Fruit fly (Drosophila melanogaster): ENCODE results near the gene sals.

sals gene

dm6 chr3R:11437528-11437927 lies 14.1 kb downstream of the sals start, which contains the start of gene CG17230:
CG17230 (plus strand) TSS chr3R:11437785.
- TF ChIP-seq Smox (GFP tag; optimal IDR thresholded peaks at IDR 0.05) (no peak), fkh (GFP tag; optimal IDR thresholded peaks at IDR 0.05) (peak; percentile 98)

DNA sequence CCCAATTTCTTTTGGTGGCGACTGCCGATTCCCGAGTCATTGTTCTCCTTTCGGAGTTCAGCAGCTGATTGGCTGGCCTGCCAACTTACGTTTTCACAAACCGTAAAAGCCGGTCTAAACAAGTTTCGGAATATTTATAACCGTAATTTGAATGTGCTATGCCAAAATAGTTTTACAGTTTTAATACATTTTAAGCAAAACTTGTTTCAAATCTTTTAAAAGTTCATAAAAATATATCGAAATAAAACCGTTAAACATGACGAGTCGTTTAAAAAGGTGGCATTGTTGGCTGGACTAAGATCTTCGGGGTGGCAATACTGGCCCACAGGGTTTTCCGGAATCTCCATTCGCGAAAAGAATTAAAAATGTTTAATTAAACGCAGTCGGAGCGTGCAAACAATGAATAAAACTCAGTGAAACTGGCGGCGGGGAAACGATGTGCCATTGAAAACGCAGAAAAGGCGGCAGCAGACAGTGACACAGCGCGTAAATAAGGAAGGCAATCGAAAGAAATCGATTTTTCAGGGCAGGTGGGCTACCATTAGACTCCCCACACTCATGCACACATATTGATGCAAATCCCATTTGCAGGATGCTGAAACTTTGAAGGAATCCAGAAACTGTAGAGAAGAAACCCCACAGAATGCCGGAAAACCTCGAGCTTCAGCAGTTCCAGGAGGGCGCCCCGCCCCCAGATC lies 15.9 kb downstream of the sals start, which contains the start of the genes Exd2 and CG5281:
Gene Exd2, minus strand, starts transcription at position 167 of the 698 bp plus-strand sequence.
Gene CG5281, plus strand, starts transcription at position 314 of the 698 bp plus-strand sequence.
- TF ChIP-seq CG3919 (GFP tag; optimal IDR thresholded peaks at IDR 0.05) (no peak), CG11902 (GFP tag; optimal IDR thresholded peaks at IDR 0.05) (no peak), Ets21C (GFP tag; optimal IDR thresholded peaks at IDR 0.05) (no peak), svp (GFP tag) (no peak), CG7368 (GFP tag; optimal IDR thresholded peaks at IDR 0.05) (no peak), Eip78C (GFP tag) (no peak), Hr38 (GFP tag; optimal IDR thresholded peaks at IDR 0.05) (no peak), Smox (GFP tag; optimal IDR thresholded peaks at IDR 0.05) (no peak), lz (GFP tag; optimal IDR thresholded peaks at IDR 0.05) (peak; percentile 32), CG4318 (GFP tag; optimal IDR thresholded peaks at IDR 0.05) (no peak), CG34406 (GFP tag; optimal IDR thresholded peaks at IDR 0.05) (no peak), Gug (GFP tag; IDR thresholded peaks at IDR 0.05) (no peak), cyc (GFP tag; optimal IDR thresholded peaks at IDR 0.05) (peak; percentile 21), CG8119 (GFP tag; IDR thresholded peaks at IDR 0.05) (no peak), Ets96B (tag; optimal IDR thresholded peaks at IDR 0.05) (no peak), CG6808 (GFP tag; optimal IDR thresholded peaks at IDR 0.05) (no peak), CG15336 (GFP tag; IDR thresholded peaks at IDR 0.05) (no peak), eg (GFP tag; IDR thresholded peaks at IDR 0.05) (no peak), dsx (GFP tag; optimal IDR thresholded peaks at IDR 0.05; ENCODE audit: poor library complexity, severe bottlenecking) (no peak), CG1621 (tag; optimal IDR thresholded peaks at IDR 0.05) (peak; percentile 91), CG6792 (GFP tag; optimal IDR thresholded peaks at IDR 0.05) (no peak), ss (GFP tag; optimal IDR thresholded peaks at IDR 0.05) (no peak), Eip93F (GFP tag; optimal IDR thresholded peaks at IDR 0.05) (no peak), fkh (GFP tag; optimal IDR thresholded peaks at IDR 0.05) (no peak), topi (GFP tag; optimal IDR thresholded peaks at IDR 0.05) (no peak), vri (GFP tag; optimal IDR thresholded peaks at IDR 0.05) (no peak), fd59A (GFP tag; optimal IDR thresholded peaks at IDR 0.05) (no peak), salr (GFP tag; optimal IDR thresholded peaks at IDR 0.05) (no peak), dac (GFP tag; optimal IDR thresholded peaks at IDR 0.05) (no peak), Lpt (GFP tag; optimal IDR thresholded peaks at IDR 0.05) (no peak), acj6 (GFP tag; optimal IDR thresholded peaks at IDR 0.05) (no peak), CG10669 (GFP tag; optimal IDR thresholded peaks at IDR 0.05) (no peak), CG11762 (GFP tag; optimal IDR thresholded peaks at IDR 0.05; ENCODE audit: insufficient read depth) (no peak), Hr4 (GFP tag; optimal IDR thresholded peaks at IDR 0.05) (no peak), esn (GFP tag; optimal IDR thresholded peaks at IDR 0.05) (peak; percentile 62), fd85E (GFP tag; optimal IDR thresholded peaks at IDR 0.05) (no peak), spab (GFP tag; optimal IDR thresholded peaks at IDR 0.05) (no peak), Met (GFP tag; optimal IDR thresholded peaks at IDR 0.05) (no peak), Eip75B (GFP tag; optimal IDR thresholded peaks at IDR 0.05) (no peak), CG6163 (GFP tag; IDR thresholded peaks at IDR 0.05) (0 out of 3 replicates have a peak, but pooled peaks have one; percentile 11), Sox102F (GFP tag; optimal IDR thresholded peaks at IDR 0.05) (no peak), CG10631 (GFP tag; optimal IDR thresholded peaks at IDR 0.05) (no peak), CG32006 (GFP tag; optimal IDR thresholded peaks at IDR 0.05) (no peak), CG8319 (GFP tag; optimal IDR thresholded peaks at IDR 0.05) (no peak), Sox15 (GFP tag; optimal IDR thresholded peaks at IDR 0.05) (no peak), CG9139 (GFP tag; optimal IDR thresholded peaks at IDR 0.05) (no peak), Sox14 (GFP tag; optimal IDR thresholded peaks at IDR 0.05) (peak; percentile 89), pdm3 (GFP tag; optimal IDR thresholded peaks at IDR 0.05) (no peak), CG8632 (GFP tag; optimal IDR thresholded peaks at IDR 0.05) (no peak)

Measured in whole organism, prepupa.